Worm (Caenorhabditis elegans) whole organism, L4 larva: ENCODE results near the gene pho-12.

ENCODE experiments used
- D1046.2 ChIP-seq: fragments of 200-800 bp; sonication (Bioruptor generic); IDR thresholded peaks from 2 replicates; pipeline ENCODE4 v1.3.6; 2022; ENCODE audit warnings: missing genetic modification characterization, missing compliant biosample characterization
- F37D6.2 ChIP-seq: sonication (generic microtip); optimal IDR thresholded peaks from 2 replicates; lab custom pipeline; 2016; ENCODE audit warnings: mild to moderate bottlenecking, missing genetic modification characterization, missing compliant biosample characterization
- T20F7.1 ChIP-seq: fragments of 200-800 bp; sonication (Bioruptor generic); optimal IDR thresholded peaks from 2 replicates; lab custom pipeline; 2018; ENCODE audit warnings: mild to moderate bottlenecking, missing genetic modification characterization, missing compliant biosample characterization
- ZK337.2 ChIP-seq: fragments of 200-800 bp; sonication (Bioruptor generic); IDR thresholded peaks from 2 replicates; pipeline ENCODE4 v1.3.6; 2022; ENCODE audit warnings: missing genetic modification reagents, missing genetic modification characterization, missing compliant biosample characterization
- aha-1 ChIP-seq: fragments of 150-350 bp; peaks from one replicate; lab custom pipeline; 2014; ENCODE audit warnings: missing biosample characterization, missing genetic modification characterization
- aly-2 ChIP-seq: sonication (generic microtip); optimal IDR thresholded peaks from 2 replicates; lab custom pipeline; 2018; ENCODE audit warnings: missing biosample characterization, missing genetic modification characterization
- ama-1 ChIP-seq: fragments of 150-350 bp; optimal IDR thresholded peaks from 2 replicates; lab custom pipeline; 2014; ENCODE audit warnings: inconsistent platforms, mixed read lengths
- arid-1 ChIP-seq: fragments of 200-800 bp; sonication (Bioruptor generic); conservative IDR thresholded peaks from 2 replicates; pipeline ENCODE4 v1.3.6; 2022; ENCODE audit warnings: missing genetic modification reagents, missing genetic modification characterization, missing compliant biosample characterization
- ceh-20 ChIP-seq: fragments of 200-800 bp; sonication (Bioruptor generic); IDR thresholded peaks from 2 replicates; pipeline ENCODE4 v1.3.6; 2022; ENCODE audit warnings: missing genetic modification reagents, missing genetic modification characterization, missing compliant biosample characterization
- ceh-44 ChIP-seq: fragments of 200-800 bp; sonication (Bioruptor generic); IDR thresholded peaks from 2 replicates; pipeline ENCODE4 v1.3.6; 2022; ENCODE audit warnings: missing genetic modification reagents, missing genetic modification characterization, missing compliant biosample characterization
- ceh-62 ChIP-seq: sonication (generic microtip); optimal IDR thresholded peaks from 2 replicates; lab custom pipeline; 2017; ENCODE audit warnings: missing biosample characterization, missing genetic modification characterization
- ces-1 ChIP-seq: fragments of 150-350 bp; sonication (generic microtip); optimal IDR thresholded peaks from 4 replicates; lab custom pipeline; 2014; ENCODE audit warnings: missing biosample characterization, missing genetic modification reagents, missing genetic modification characterization
- daf-16 ChIP-seq, 3 experiments: sonication (generic microtip); optimal IDR thresholded peaks; 2 replicates each; lab custom pipeline; 2016 to 2017; ENCODE audit warnings: missing genetic modification characterization in 3 of 3, missing genetic modification reagents in 3 of 3, mild to moderate bottlenecking in 2 of 3, missing compliant biosample characterization in 2 of 3, missing biosample characterization in 1 of 3, moderate library complexity in 1 of 3
- daf-19 ChIP-seq: fragments of 200-800 bp; sonication (Bioruptor generic); conservative IDR thresholded peaks from 2 replicates; pipeline ENCODE4 v1.3.6; 2022; ENCODE audit warnings: missing genetic modification characterization, missing compliant biosample characterization
- dmd-6 ChIP-seq: fragments of 200-800 bp; sonication (Bioruptor generic); IDR thresholded peaks from 2 replicates; pipeline ENCODE4 v1.3.6; 2022; ENCODE audit warnings: missing genetic modification reagents, missing genetic modification characterization, missing compliant biosample characterization
- dmd-9 ChIP-seq: fragments of 200-800 bp; sonication (Bioruptor generic); IDR thresholded peaks from 2 replicates; pipeline ENCODE4 v1.3.6; 2022; ENCODE audit warnings: missing genetic modification reagents, missing genetic modification characterization, missing compliant biosample characterization
- dve-1 ChIP-seq: sonication (generic microtip); optimal IDR thresholded peaks from 2 replicates; lab custom pipeline; 2017; ENCODE audit warnings: antibody characterized with exemption, mild to moderate bottlenecking, missing genetic modification characterization, missing compliant biosample characterization; ENCODE audit not compliant: insufficient read depth
- egl-27 ChIP-seq: sonication (generic microtip); optimal IDR thresholded peaks from 3 replicates; lab custom pipeline; 2017; ENCODE audit warnings: missing biosample characterization, missing genetic modification reagents, missing genetic modification characterization
- egl-43 ChIP-seq: fragments of 200-800 bp; sonication (Bioruptor generic); IDR thresholded peaks from 2 replicates; pipeline ENCODE4 v1.3.6; 2022; ENCODE audit warnings: missing genetic modification reagents, missing genetic modification characterization, missing compliant biosample characterization
- hif-1 ChIP-seq, 2 experiments: sonication (generic microtip); optimal IDR thresholded peaks; 2 replicates each; lab custom pipeline; 2016 to 2017; ENCODE audit warnings: missing compliant biosample characterization in 2 of 2, missing genetic modification characterization in 2 of 2, missing genetic modification reagents in 2 of 2, missing genotype in 2 of 2, mild to moderate bottlenecking in 1 of 2
- hlh-30 ChIP-seq: sonication (generic microtip); optimal IDR thresholded peaks from 2 replicates; lab custom pipeline; 2017; ENCODE audit warnings: antibody characterized with exemption, mild to moderate bottlenecking, missing genetic modification characterization, missing compliant biosample characterization; ENCODE audit not compliant: insufficient read depth
- lim-7 ChIP-seq: fragments of 200-800 bp; sonication (Bioruptor generic); IDR thresholded peaks from 2 replicates; pipeline ENCODE4 v1.3.6; 2022; ENCODE audit warnings: missing genetic modification characterization, missing compliant biosample characterization
- lin-15B ChIP-seq: fragments of 150-350 bp; sonication (generic microtip); optimal IDR thresholded peaks from 3 replicates; lab custom pipeline; 2014; ENCODE audit warnings: missing biosample characterization, missing genetic modification characterization
- lin-38 ChIP-seq: fragments of 200-800 bp; sonication (Bioruptor generic); IDR thresholded peaks from 2 replicates; pipeline ENCODE4 v1.3.6; 2022; ENCODE audit warnings: missing genetic modification reagents, missing genetic modification characterization, missing compliant biosample characterization
- madf-5 ChIP-seq, 2 experiments: fragments of 200-800 bp; sonication (Bioruptor generic); IDR thresholded peaks; 2 replicates each; pipeline ENCODE4 v1.3.6; 2022; ENCODE audit warnings: missing compliant biosample characterization in 2 of 2, missing genetic modification characterization in 2 of 2
- mes-2 ChIP-seq: sonication (generic microtip); optimal IDR thresholded peaks from 2 replicates; lab custom pipeline; 2016; ENCODE audit warnings: missing genotype, mild to moderate bottlenecking, missing genetic modification characterization, missing compliant biosample characterization; ENCODE audit not compliant: poor library complexity, severe bottlenecking
- nhr-10 ChIP-seq: fragments of 150-350 bp; optimal IDR thresholded peaks from 2 replicates; lab custom pipeline; 2014; ENCODE audit warnings: missing biosample characterization, missing genetic modification characterization
- nhr-102 ChIP-seq: sonication (generic microtip); optimal IDR thresholded peaks from 2 replicates; lab custom pipeline; 2016; ENCODE audit warnings: mild to moderate bottlenecking, missing genetic modification characterization, moderate library complexity, missing compliant biosample characterization
- nhr-28 ChIP-seq: fragments of 150-350 bp; optimal IDR thresholded peaks from 2 replicates; lab custom pipeline; 2014; ENCODE audit warnings: missing biosample characterization, missing genetic modification characterization
- nhr-41 ChIP-seq: fragments of 200-800 bp; sonication (Bioruptor generic); IDR thresholded peaks from 2 replicates; pipeline ENCODE4 v1.3.6; 2022; ENCODE audit warnings: missing genetic modification reagents, missing genetic modification characterization, missing compliant biosample characterization
- nhr-48 ChIP-seq: sonication (generic microtip); optimal IDR thresholded peaks from 2 replicates; lab custom pipeline; 2016; ENCODE audit warnings: mild to moderate bottlenecking, missing genetic modification characterization, missing compliant biosample characterization
- unc-62 ChIP-seq, 3 experiments: fragments of 150-350 bp in 1 of 3; sonication (generic microtip); optimal IDR thresholded peaks in 2 of 3; peaks in 1 of 3; 1 replicate in 1 of 3; 2 replicates in 2 of 3; lab custom pipeline; 2014 to 2017; ENCODE audit warnings: missing biosample characterization in 3 of 3, missing genetic modification characterization in 3 of 3, missing genetic modification reagents in 3 of 3, missing genotype in 1 of 3
- vab-7 ChIP-seq: fragments of 200-800 bp; sonication (Bioruptor generic); IDR thresholded peaks from 2 replicates; pipeline ENCODE4 v1.3.6; 2022; ENCODE audit warnings: missing genetic modification reagents, missing genetic modification characterization, missing compliant biosample characterization
- zag-1 ChIP-seq: fragments of 150-350 bp; optimal IDR thresholded peaks from 2 replicates; lab custom pipeline; 2014; ENCODE audit warnings: missing biosample characterization, missing genetic modification characterization
- zfp-2 ChIP-seq: sonication (generic microtip); optimal IDR thresholded peaks from 2 replicates; lab custom pipeline; 2016; ENCODE audit warnings: mild to moderate bottlenecking, missing genetic modification characterization, missing compliant biosample characterization
- zfp-3 ChIP-seq: fragments of 200-800 bp; sonication (Bioruptor generic); conservative IDR thresholded peaks from 2 replicates; pipeline ENCODE4 v1.3.6; 2022; ENCODE audit warnings: missing genetic modification reagents, missing genetic modification characterization, missing compliant biosample characterization

The pho-12 gene

DNA sequence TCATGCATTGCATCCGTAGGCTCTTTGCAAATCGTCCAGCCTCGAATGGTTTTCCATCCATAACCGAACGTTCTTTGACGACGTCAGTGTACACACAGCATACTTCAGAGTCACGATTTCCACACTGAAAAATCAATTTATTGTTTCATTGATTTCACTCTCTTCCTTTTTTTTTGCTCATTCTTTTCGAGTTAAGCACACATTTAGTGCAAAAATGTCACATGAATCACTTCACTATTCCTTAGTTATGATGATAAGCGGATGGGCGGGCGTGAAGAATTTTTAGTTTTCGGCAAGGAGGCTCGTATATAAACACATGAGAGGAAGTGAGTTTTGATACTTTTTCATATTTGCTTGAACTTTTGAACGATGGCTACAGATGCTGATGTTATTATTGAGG, 24.8 kb upstream of the pho-12 start, which contains the start of gene txt-9:
txt-9 (plus strand) TSS at position 336 of the 400 bp plus-strand sequence.
- TF ChIP-seq dve-1 (no peak), aha-1 (tag; lab: Kevin White, UChicago) (peak; percentile 92), ceh-62 (tag; lab: Kevin White, UChicago) (no peak), madf-5 (GFP tag; IDR thresholded peaks at IDR 0.05; lab: Robert Waterston, UW) (no peak), vab-7 (GFP tag; lab: Robert Waterston, UW) (no peak), aly-2 (tag; lab: Kevin White, UChicago) (no peak), ZK337.2 (GFP tag; lab: Robert Waterston, UW) (no peak), daf-16 (GFP tag; optimal IDR thresholded peaks at IDR 0.05; lab: Kevin White, UChicago) (no peak), daf-16 (tag; optimal IDR thresholded peaks at IDR 0.05; lab: Kevin White, UChicago) (peak; percentile 1), T20F7.1 (no peak), zfp-3 (GFP tag; lab: Robert Waterston, UW) (no peak), dmd-9 (GFP tag; lab: Robert Waterston, UW) (no peak), hlh-30 (tag; lab: Kevin White, UChicago) (peak; percentile 17), ama-1 (lab: Kevin White, UChicago) (no peak), lim-7 (GFP tag; lab: Robert Waterston, UW) (no peak), egl-27 (tag; lab: Kevin White, UChicago) (no peak), daf-19 (GFP tag; lab: Robert Waterston, UW) (no peak), D1046.2 (GFP tag; lab: Robert Waterston, UW) (no peak), ces-1 (GFP tag; lab: Kevin White, UChicago) (no peak), nhr-28 (tag; lab: Kevin White, UChicago) (peak; percentile 38), unc-62 (GFP tag; optimal IDR thresholded peaks at IDR 0.05 in 1 of 2; lab: Kevin White, UChicago) (peak in 1 of 2 experiments; percentile 77), unc-62 (tag; optimal IDR thresholded peaks at IDR 0.05; lab: Kevin White, UChicago) (no peak), mes-2 (tag; lab: Kevin White, UChicago) (no peak), hif-1 (tag; optimal IDR thresholded peaks at IDR 0.05; lab: Kevin White, UChicago) (no peak), zag-1 (tag; lab: Kevin White, UChicago) (no peak)
- TF ChIP-seq, all 104 proteins: peak for 5

DNA sequence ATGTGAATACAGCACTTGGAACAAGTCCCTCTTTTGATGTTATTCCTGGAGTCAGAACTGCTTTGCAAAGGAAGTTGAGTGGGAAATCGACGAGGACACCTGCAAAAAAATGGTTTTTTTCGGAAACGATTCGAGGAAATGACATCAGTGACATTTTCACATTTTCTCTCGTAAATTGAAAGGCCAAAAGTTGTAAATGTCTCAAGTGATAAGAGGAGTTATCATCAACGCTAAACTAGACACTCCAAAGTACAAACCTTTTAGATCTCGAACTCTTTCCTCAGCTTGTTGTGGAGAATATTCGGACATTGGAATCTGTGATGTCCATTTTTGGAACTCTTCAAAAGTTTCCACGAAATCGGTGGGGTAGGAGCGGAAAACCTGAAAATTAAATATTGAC, 23.6 kb upstream of the pho-12 start:
- peak; percentile 39 for TF ChIP-seq nhr-28 (tag; lab: Kevin White, UChicago)
- no peak for TF ChIP-seq ceh-20 (GFP tag; lab: Robert Waterston, UW)
- TF ChIP-seq dmd-6 (GFP tag; lab: Robert Waterston, UW), result peak; percentile 25; the same call in 1 of the 2 replicates

DNA sequence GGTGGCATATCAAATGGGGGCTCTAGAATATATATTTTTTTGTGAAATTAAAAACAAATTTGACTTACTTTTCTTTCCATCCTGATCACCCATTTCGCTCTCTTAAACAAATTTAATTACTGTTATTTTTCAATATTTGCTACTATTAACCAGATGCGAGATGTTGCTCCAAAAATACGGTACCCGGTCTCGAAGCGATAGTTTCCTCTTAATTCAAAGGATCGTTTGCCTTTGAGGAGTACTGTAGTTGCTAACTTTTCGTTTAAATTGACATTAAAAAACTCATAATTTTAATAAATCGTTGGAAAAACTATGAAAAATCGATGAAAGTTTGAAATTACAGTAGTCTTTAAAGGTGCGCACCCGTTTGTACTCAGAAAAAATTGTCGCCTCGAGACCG, 22.7 kb upstream of the pho-12 start, which contains the start of gene C04G6.4:
C04G6.4 (minus strand) TSS at position 101 of the 400 bp plus-strand sequence.
- no peak for TF ChIP-seq nhr-41
- TF ChIP-seq vab-7 (GFP tag; lab: Robert Waterston, UW), result no peak
- TF ChIP-seq nhr-48, result no peak
- TF ChIP-seq F37D6.2 (tag; lab: Kevin White, UChicago), result no peak
- no peak for TF ChIP-seq egl-27 (tag; lab: Kevin White, UChicago)
- TF ChIP-seq dve-1, result no peak
- TF ChIP-seq lin-38 (GFP tag; lab: Robert Waterston, UW), result no peak
- no peak for TF ChIP-seq zag-1 (tag; lab: Kevin White, UChicago)
- no peak for TF ChIP-seq nhr-102 (tag; lab: Kevin White, UChicago)
- TF ChIP-seq lin-15B (tag; lab: Kevin White, UChicago), result no peak
- no peak for TF ChIP-seq zfp-2
- no peak for TF ChIP-seq nhr-10 (tag; lab: Kevin White, UChicago)
- no peak for TF ChIP-seq egl-43 (GFP tag; lab: Robert Waterston, UW)
- TF ChIP-seq arid-1 (GFP tag; lab: Robert Waterston, UW), result no peak
- no peak for TF ChIP-seq ceh-44 (GFP tag; lab: Robert Waterston, UW)
